Worm (Caenorhabditis elegans): ENCODE results near the gene tbx-37.
A peak's percentile ranks its signal among the peaks of the same experiment; 100 is the strongest.

tbx-37 gene

ce11 chrIII:11202992-11203391 is 23.9 kb downstream of the tbx-37 start (continued):
- TF ChIP-seq jun-1 (tag; optimal IDR thresholded peaks at IDR 0.05) (no peak), mdl-1 (tag; optimal IDR thresholded peaks at IDR 0.05) (peak in 1 of 2 experiments; percentile 41), F37D6.2 (tag; optimal IDR thresholded peaks at IDR 0.05) (peak; percentile 42), lsy-2 (tag; optimal IDR thresholded peaks at IDR 0.05) (peak; percentile 22 to 62), lin-15B (tag; optimal IDR thresholded peaks at IDR 0.05) (no peak), dmd-9 (GFP tag; IDR thresholded peaks at IDR 0.05) (no peak), php-3 (GFP tag; IDR thresholded peaks at IDR 0.05) (no peak), nhr-48 (tag; optimal IDR thresholded peaks at IDR 0.05) (no peak), lim-7 (GFP tag; IDR thresholded peaks at IDR 0.05) (0 out of 2 replicates have a peak, but pooled peaks have one; percentile 39), aha-1 (tag) (peak; percentile 97), F10B5.3 (tag; optimal IDR thresholded peaks at IDR 0.05) (no peak), daf-12 (tag; optimal IDR thresholded peaks at IDR 0.05) (no peak), skn-1 (tag; optimal IDR thresholded peaks at IDR 0.05) (no peak), rbr-2 (tag; optimal IDR thresholded peaks at IDR 0.05) (peak; percentile 36), hif-1 (tag; optimal IDR thresholded peaks at IDR 0.05) (peak in 1 of 2 experiments; percentile 34), unc-62 (GFP tag; optimal IDR thresholded peaks at IDR 0.05 in 1 of 2) (peak in 1 of 2 experiments; percentile 99), unc-62 (tag; optimal IDR thresholded peaks at IDR 0.05) (no peak)

ce11 chrIII:11200879-11201518 is 25.9 kb downstream of the tbx-37 start:
- TF ChIP-seq unc-62 (GFP tag; optimal IDR thresholded peaks at IDR 0.05 in 1 of 2): peak in 1 of 2 experiments; percentile 95
- TF ChIP-seq unc-62 (tag; optimal IDR thresholded peaks at IDR 0.05): no peak
- no peak for TF ChIP-seq ama-1 (optimal IDR thresholded peaks at IDR 0.05)
- 0 out of 2 replicates have a peak, but pooled peaks have one; percentile 31 for TF ChIP-seq hmg-1.1 (GFP tag; IDR thresholded peaks at IDR 0.05)
- TF ChIP-seq mdl-1 (tag; optimal IDR thresholded peaks at IDR 0.05): peak in 1 of 2 experiments; percentile 43
- peak; percentile 34 for TF ChIP-seq mep-1 (tag; optimal IDR thresholded peaks at IDR 0.05)
- TF ChIP-seq lsy-2 (tag; optimal IDR thresholded peaks at IDR 0.05): peak in 1 of 2 experiments; percentile 40
- TF ChIP-seq hlh-11 (tag; optimal IDR thresholded peaks at IDR 0.05): no peak
- no peak for TF ChIP-seq F44E2.7 (GFP tag; IDR thresholded peaks at IDR 0.05)

ce11 chrIII:11197327-11197726 is 29.6 kb downstream of the tbx-37 start:
- TF ChIP-seq daf-16 (GFP tag; optimal IDR thresholded peaks at IDR 0.05): no peak
- TF ChIP-seq daf-16 (tag; optimal IDR thresholded peaks at IDR 0.05): peak; percentile 86
- TF ChIP-seq lin-38 (GFP tag; IDR thresholded peaks at IDR 0.05): no peak
- TF ChIP-seq R02D3.7 (tag; optimal IDR thresholded peaks at IDR 0.05): no peak
- peak; percentile 53 for TF ChIP-seq dve-1 (tag; optimal IDR thresholded peaks at IDR 0.05; ENCODE audit: insufficient read depth)
- TF ChIP-seq mxl-3 (GFP tag; optimal IDR thresholded peaks at IDR 0.05): peak; percentile 53
- peak; percentile 71 for TF ChIP-seq aha-1 (tag)
- TF ChIP-seq hlh-30 (tag; optimal IDR thresholded peaks at IDR 0.05; ENCODE audit: insufficient read depth): peak; percentile 35
- no peak for TF ChIP-seq unc-130 (GFP tag; optimal IDR thresholded peaks at IDR 0.05)
- TF ChIP-seq arid-1 (GFP tag; conservative IDR thresholded peaks at IDR 0.05): no peak
- TF ChIP-seq pqm-1 (tag; optimal IDR thresholded peaks at IDR 0.05): peak; percentile 87
- TF ChIP-seq lin-39 (tag; optimal IDR thresholded peaks at IDR 0.05): no peak
- TF ChIP-seq mes-2 (tag; optimal IDR thresholded peaks at IDR 0.05; ENCODE audit: poor library complexity, severe bottlenecking): peak; percentile 9
- peak; percentile 26; the same call in 1 of the 2 replicates for TF ChIP-seq hmg-1.1 (GFP tag; IDR thresholded peaks at IDR 0.05)
- TF ChIP-seq hlh-11 (tag; optimal IDR thresholded peaks at IDR 0.05): peak; percentile 84
- TF ChIP-seq unc-62 (GFP tag; optimal IDR thresholded peaks at IDR 0.05 in 1 of 2): no peak
- no peak for TF ChIP-seq unc-62 (tag; optimal IDR thresholded peaks at IDR 0.05)
- TF ChIP-seq mdt-29 (GFP tag; IDR thresholded peaks at IDR 0.05): no peak
- peak; percentile 65 for TF ChIP-seq dmd-6 (GFP tag; IDR thresholded peaks at IDR 0.05)
- TF ChIP-seq T26A8.4 (GFP tag; IDR thresholded peaks at IDR 0.05): 0 out of 2 replicates have a peak, but pooled peaks have one; percentile 49
- TF ChIP-seq mdl-1 (tag; optimal IDR thresholded peaks at IDR 0.05): peak in 1 of 2 experiments; percentile 44
- TF ChIP-seq skn-1 (tag; optimal IDR thresholded peaks at IDR 0.05): no peak
- TF ChIP-seq vab-7 (GFP tag; IDR thresholded peaks at IDR 0.05): 0 out of 2 replicates have a peak, but pooled peaks have one; percentile 13
- peak; percentile 69 for TF ChIP-seq tra-1 (GFP tag; IDR thresholded peaks at IDR 0.05)
- TF ChIP-seq nhr-28 (tag; optimal IDR thresholded peaks at IDR 0.05): peak; percentile 48
- no peak for TF ChIP-seq ztf-7 (tag; optimal IDR thresholded peaks at IDR 0.05)
- TF ChIP-seq lin-1 (GFP tag; IDR thresholded peaks at IDR 0.05): peak; percentile 51; the same call in 1 of the 2 replicates
- peak; percentile 54; the same call in 1 of the 2 replicates for TF ChIP-seq php-3 (GFP tag; IDR thresholded peaks at IDR 0.05)
